Worm (Caenorhabditis elegans): ENCODE data around the gene D2096.5.

DNA sequence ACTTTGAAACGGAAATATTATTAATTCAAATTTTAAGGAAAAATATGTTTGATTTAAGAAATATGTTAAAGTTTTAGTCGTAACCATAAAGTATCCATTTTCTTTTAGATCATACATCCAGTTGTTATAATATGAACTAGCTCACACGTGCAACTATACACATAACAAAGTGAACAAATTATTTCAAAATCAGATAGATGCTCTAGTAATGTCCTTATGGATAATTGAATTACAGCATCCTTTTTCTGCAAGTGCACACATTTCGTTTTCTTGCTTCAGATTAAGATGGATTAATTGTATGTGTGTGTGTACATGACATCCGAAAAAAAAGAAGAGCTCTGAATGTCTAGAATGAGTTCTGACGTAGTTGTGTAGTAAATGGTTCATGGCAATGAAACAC is 26.1 kb upstream of the D2096.5 start:
- no peak for TF ChIP-seq dmd-6 (GFP tag; IDR thresholded peaks at IDR 0.05)
- TF ChIP-seq D1046.2 (GFP tag; IDR thresholded peaks at IDR 0.05): no peak
- no peak for TF ChIP-seq nhr-11 (tag; optimal IDR thresholded peaks at IDR 0.05)
